Fruit fly (Drosophila melanogaster): ENCODE data around the gene Ythdc1.

- TF ChIP-seq EcR (GFP tag; optimal IDR thresholded peaks at IDR 0.05) (no peak), CG34367 (tag; optimal IDR thresholded peaks at IDR 0.05) (no peak), CG15710 (tag; optimal IDR thresholded peaks at IDR 0.05) (no peak)
Measured at dm6 chr3L:3369256-3369655, 4.7 kb downstream of the Ythdc1 start, which contains the start of gene Drs.

Data from whole organism, pupa.